Worm (Caenorhabditis elegans) whole organism, L3 larva: Measurements from ENCODE around the gene nhx-2.
A peak's percentile ranks its signal among the peaks of the same experiment; 100 is the strongest.

Experiments
- R02D3.7 ChIP-seq: fragments of 150-350 bp; optimal IDR thresholded peaks from 2 replicates; lab custom pipeline; 2014; ENCODE audit warnings: missing biosample characterization, missing genetic modification characterization
- aly-2 ChIP-seq: fragments of 150-350 bp; optimal IDR thresholded peaks from 2 replicates; lab custom pipeline; 2014; ENCODE audit warnings: missing biosample characterization, missing genetic modification characterization
- ama-1 ChIP-seq: fragments of 150-350 bp; optimal IDR thresholded peaks from 2 replicates; lab custom pipeline; 2018
- ceh-16 ChIP-seq: sonication (generic microtip); optimal IDR thresholded peaks from 2 replicates; lab custom pipeline; 2017; ENCODE audit warnings: missing biosample characterization, missing genetic modification characterization
- ceh-28 ChIP-seq: fragments of 150-350 bp; optimal IDR thresholded peaks from 2 replicates; lab custom pipeline; 2014; ENCODE audit warnings: missing biosample characterization, missing genetic modification reagents, missing genetic modification characterization
- daf-12 ChIP-seq: fragments of 150-350 bp; optimal IDR thresholded peaks from 2 replicates; lab custom pipeline; 2014; ENCODE audit warnings: missing biosample characterization, missing genetic modification reagents, missing genetic modification characterization
- egl-27 ChIP-seq: sonication (generic microtip); optimal IDR thresholded peaks from 4 replicates; lab custom pipeline; 2017; ENCODE audit warnings: missing biosample characterization, missing genetic modification reagents, missing genetic modification characterization
- egl-5 ChIP-seq: fragments of 150-350 bp; optimal IDR thresholded peaks from 2 replicates; lab custom pipeline; 2017; ENCODE audit warnings: missing biosample characterization, missing genetic modification reagents, missing genetic modification characterization, inconsistent platforms
- elt-1 ChIP-seq: fragments of 150-350 bp; optimal IDR thresholded peaks from 2 replicates; lab custom pipeline; 2014; ENCODE audit warnings: missing biosample characterization, missing genetic modification characterization
- elt-2 ChIP-seq: sonication (generic microtip); optimal IDR thresholded peaks from 2 replicates; lab custom pipeline; 2016; ENCODE audit warnings: missing genetic modification reagents, mild to moderate bottlenecking, missing genetic modification characterization, missing compliant biosample characterization
- eor-1 ChIP-seq, 2 experiments: fragments of 150-350 bp; optimal IDR thresholded peaks; 2 replicates each; lab custom pipeline; 2014 to 2018; ENCODE audit warnings: missing biosample characterization in 2 of 2, missing genetic modification characterization in 2 of 2
- fkh-10 ChIP-seq: sonication (generic microtip); optimal IDR thresholded peaks from 2 replicates; lab custom pipeline; 2017; ENCODE audit warnings: missing biosample characterization, missing genetic modification reagents, missing genetic modification characterization
- fos-1 ChIP-seq: fragments of 150-350 bp; optimal IDR thresholded peaks from 2 replicates; lab custom pipeline; 2014; ENCODE audit warnings: missing biosample characterization, missing genetic modification characterization
- hmg-11 ChIP-seq: sonication (generic microtip); optimal IDR thresholded peaks from 2 replicates; lab custom pipeline; 2016; ENCODE audit warnings: missing genetic modification characterization, missing compliant biosample characterization
- jun-1 ChIP-seq: fragments of 150-350 bp; optimal IDR thresholded peaks from 2 replicates; lab custom pipeline; 2014; ENCODE audit warnings: missing biosample characterization, missing genetic modification reagents, missing genetic modification characterization
- lin-15B ChIP-seq: fragments of 150-350 bp; optimal IDR thresholded peaks from 2 replicates; lab custom pipeline; 2014; ENCODE audit warnings: missing biosample characterization, missing genetic modification characterization
- lin-39 ChIP-seq: fragments of 150-350 bp; optimal IDR thresholded peaks from 2 replicates; lab custom pipeline; 2018; ENCODE audit warnings: missing biosample characterization, missing genetic modification reagents, missing genetic modification characterization
- mdl-1 ChIP-seq: fragments of 150-350 bp; optimal IDR thresholded peaks from 2 replicates; lab custom pipeline; 2014; ENCODE audit warnings: missing biosample characterization, missing genetic modification characterization
- mml-1 ChIP-seq: fragments of 150-350 bp; sonication (generic microtip); optimal IDR thresholded peaks from 3 replicates; lab custom pipeline; 2014; ENCODE audit warnings: missing biosample characterization, missing genetic modification characterization
- nfya-1 ChIP-seq: sonication (generic microtip); optimal IDR thresholded peaks from 2 replicates; lab custom pipeline; 2017; ENCODE audit warnings: missing genetic modification characterization, mild to moderate bottlenecking, missing compliant biosample characterization, antibody characterized with exemption, moderate library complexity; ENCODE audit not compliant: insufficient read depth
- nhr-11 ChIP-seq: fragments of 150-350 bp; optimal IDR thresholded peaks from 2 replicates; lab custom pipeline; 2014; ENCODE audit warnings: missing biosample characterization, missing genetic modification characterization
- nhr-23 ChIP-seq: fragments of 150-350 bp; optimal IDR thresholded peaks from 2 replicates; lab custom pipeline; 2014; ENCODE audit warnings: missing biosample characterization, missing genetic modification reagents, missing genetic modification characterization
- nhr-237 ChIP-seq: fragments of 150-350 bp; optimal IDR thresholded peaks from 2 replicates; lab custom pipeline; 2014; ENCODE audit warnings: missing biosample characterization, missing genetic modification characterization
- nhr-25 ChIP-seq: sonication (generic microtip); optimal IDR thresholded peaks from 2 replicates; lab custom pipeline; 2017; ENCODE audit warnings: missing biosample characterization, missing genetic modification characterization
- nhr-28 ChIP-seq: fragments of 150-350 bp; optimal IDR thresholded peaks from 2 replicates; lab custom pipeline; 2014; ENCODE audit warnings: missing biosample characterization, missing genetic modification characterization
- nhr-43 ChIP-seq: sonication (generic microtip); optimal IDR thresholded peaks from 2 replicates; lab custom pipeline; 2016; ENCODE audit warnings: mild to moderate bottlenecking, missing genetic modification characterization, missing compliant biosample characterization; ENCODE audit not compliant: poor library complexity, severe bottlenecking
- nhr-67 ChIP-seq: fragments of 150-350 bp; optimal IDR thresholded peaks from 2 replicates; lab custom pipeline; 2014; ENCODE audit warnings: missing biosample characterization, missing genetic modification characterization
- pha-4 ChIP-seq: fragments of 150-350 bp; optimal IDR thresholded peaks from 2 replicates; lab custom pipeline; 2014; ENCODE audit warnings: missing biosample characterization, missing genetic modification reagents, missing genetic modification characterization
- pqm-1 ChIP-seq: fragments of 150-350 bp; optimal IDR thresholded peaks from 2 replicates; lab custom pipeline; 2017; ENCODE audit warnings: missing biosample characterization, missing genetic modification characterization, inconsistent platforms
- sea-2 ChIP-seq: fragments of 150-350 bp; sonication (generic microtip); optimal IDR thresholded peaks from 4 replicates; lab custom pipeline; 2014; ENCODE audit warnings: missing biosample characterization, missing genetic modification reagents, missing genetic modification characterization
- skn-1 ChIP-seq: fragments of 150-350 bp; optimal IDR thresholded peaks from 2 replicates; lab custom pipeline; 2014; ENCODE audit warnings: missing biosample characterization, missing genetic modification characterization
- snpc-4 ChIP-seq: fragments of 150-350 bp; optimal IDR thresholded peaks from 2 replicates; lab custom pipeline; 2014; ENCODE audit warnings: missing biosample characterization, missing genetic modification characterization
- tbx-2 ChIP-seq: sonication (generic microtip); optimal IDR thresholded peaks from 2 replicates; lab custom pipeline; 2016; ENCODE audit warnings: mild to moderate bottlenecking, missing genetic modification characterization, missing compliant biosample characterization
- unc-39 ChIP-seq: sonication (generic microtip); optimal IDR thresholded peaks from 4 replicates; lab custom pipeline; 2017; ENCODE audit warnings: missing biosample characterization, missing genetic modification characterization
- zag-1 ChIP-seq: fragments of 150-350 bp; optimal IDR thresholded peaks from 2 replicates; lab custom pipeline; 2014; ENCODE audit warnings: missing biosample characterization, missing genetic modification characterization
- ztf-11 ChIP-seq: fragments of 150-350 bp; optimal IDR thresholded peaks from 2 replicates; lab custom pipeline; 2014; ENCODE audit warnings: missing biosample characterization, missing genetic modification characterization
- ztf-4 ChIP-seq: fragments of 150-350 bp; optimal IDR thresholded peaks from 2 replicates; lab custom pipeline; 2014; ENCODE audit warnings: missing biosample characterization, missing genetic modification characterization

nhx-2 gene

ce11 chrII:7670039-7670438 lies 23.7 kb downstream of the nhx-2 start:
- TF ChIP-seq eor-1 (tag; optimal IDR thresholded peaks at IDR 0.05; lab: Kevin White, UChicago) (no peak), fkh-10 (GFP tag; lab: Kevin White, UChicago) (no peak), nhr-25 (no peak), egl-27 (tag; lab: Kevin White, UChicago) (no peak), ceh-28 (tag; lab: Kevin White, UChicago) (peak; percentile 66), elt-1 (no peak), R02D3.7 (tag; lab: Kevin White, UChicago) (no peak), lin-39 (tag; lab: Kevin White, UChicago) (no peak), unc-39 (tag; lab: Kevin White, UChicago) (no peak)

- TF ChIP-seq elt-2 (tag; lab: Kevin White, UChicago) (peak; percentile 14), ama-1 (lab: Kevin White, UChicago) (no peak), nhr-67 (tag; lab: Kevin White, UChicago) (no peak), nhr-25 (peak; percentile 20), pqm-1 (tag; lab: Kevin White, UChicago) (no peak), nhr-43 (no peak), pha-4 (tag; lab: Kevin White, UChicago) (peak; percentile 45), R02D3.7 (tag; lab: Kevin White, UChicago) (no peak), nfya-1 (tag; lab: Kevin White, UChicago) (peak; percentile 71), lin-15B (tag; lab: Kevin White, UChicago) (peak; percentile 46), skn-1 (tag; lab: Kevin White, UChicago) (no peak), ztf-4 (tag; lab: Kevin White, UChicago) (no peak), daf-12 (tag; lab: Kevin White, UChicago) (no peak), mml-1 (no peak), nhr-237 (tag; lab: Kevin White, UChicago) (no peak), nhr-23 (tag; lab: Kevin White, UChicago) (no peak), snpc-4 (tag; lab: Kevin White, UChicago) (peak; percentile 66), hmg-11 (peak; percentile 74), nhr-28 (tag; lab: Kevin White, UChicago) (no peak), aly-2 (no peak), lin-39 (tag; lab: Kevin White, UChicago) (peak; percentile 58), egl-27 (tag; lab: Kevin White, UChicago) (no peak), fkh-10 (GFP tag; lab: Kevin White, UChicago) (peak; percentile 9), nhr-11 (no peak), egl-5 (tag; lab: Kevin White, UChicago) (no peak), fos-1 (tag; lab: Kevin White, UChicago) (no peak), ceh-16 (no peak)
Observed at ce11 chrII:7669409-7669808, 24.3 kb downstream of the nhx-2 start.

ce11 chrII:7666967-7667366 lies 26.8 kb downstream of the nhx-2 start, which contains the start of gene lir-2:
TSS of gene lir-2 (plus strand) at chrII:7667267.
- TF ChIP-seq egl-27 (tag; lab: Kevin White, UChicago) (no peak), nhr-25 (peak; percentile 66)
- TF ChIP-seq, all 47 proteins: peak for 1

ce11 chrII:7666338-7666737 lies 27.4 kb downstream of the nhx-2 start:
- TF ChIP-seq ceh-28 (tag; lab: Kevin White, UChicago) (no peak), skn-1 (tag; lab: Kevin White, UChicago) (no peak), ztf-4 (tag; lab: Kevin White, UChicago) (no peak), mdl-1 (tag; lab: Kevin White, UChicago) (no peak), ztf-11 (tag; lab: Kevin White, UChicago) (no peak), elt-1 (no peak), ama-1 (lab: Kevin White, UChicago) (no peak), zag-1 (no peak), elt-2 (tag; lab: Kevin White, UChicago) (no peak), tbx-2 (tag; lab: Kevin White, UChicago) (no peak), sea-2 (GFP tag; lab: Kevin White, UChicago) (no peak), nhr-25 (no peak), mml-1 (no peak), R02D3.7 (tag; lab: Kevin White, UChicago) (no peak), hmg-11 (no peak), jun-1 (tag; lab: Kevin White, UChicago) (no peak), nhr-23 (tag; lab: Kevin White, UChicago) (no peak), pha-4 (tag; lab: Kevin White, UChicago) (no peak), egl-27 (tag; lab: Kevin White, UChicago) (no peak)
